Fruit fly (Drosophila melanogaster) whole organism, pupa: ENCODE measurements around the gene mfas.

Experiments
- CG10348 ChIP-seq: fragments of 200-800 bp; sonication (Bioruptor generic); IDR thresholded peaks from 2 replicates; pipeline ENCODE4 v1.3.6; 2022; ENCODE audit warnings: missing biosample characterization, missing genetic modification characterization
- CG12605 ChIP-seq: fragments of 200-800 bp; sonication (Bioruptor generic); IDR thresholded peaks from 2 replicates; pipeline ENCODE4 v1.3.6; 2022; ENCODE audit warnings: missing biosample characterization, missing genetic modification characterization
- CG13204 ChIP-seq: fragments of 200-800 bp; sonication (Bioruptor generic); optimal IDR thresholded peaks from 2 replicates; lab custom pipeline; 2018; ENCODE audit warnings: missing biosample characterization, mild to moderate bottlenecking, missing genetic modification characterization, moderate library complexity
- CG14655 ChIP-seq: fragments of 200-800 bp; sonication (Bioruptor generic); optimal IDR thresholded peaks from 3 replicates; lab custom pipeline; 2017; ENCODE audit warnings: mild to moderate bottlenecking, missing biosample characterization, missing genetic modification reagents, missing genetic modification characterization
- CG15710 ChIP-seq: fragments of 200-800 bp; sonication (Bioruptor generic); optimal IDR thresholded peaks from 2 replicates; lab custom pipeline; 2018; ENCODE audit warnings: missing biosample characterization, mild to moderate bottlenecking, missing genetic modification characterization, moderate library complexity
- CG17806 ChIP-seq: fragments of 200-800 bp; sonication (Bioruptor generic); optimal IDR thresholded peaks from 2 replicates; lab custom pipeline; 2018; ENCODE audit warnings: missing biosample characterization, mild to moderate bottlenecking, missing genetic modification characterization, moderate library complexity
- CG32121 ChIP-seq: fragments of 200-800 bp; sonication (Bioruptor generic); IDR thresholded peaks from 2 replicates; pipeline ENCODE4 v1.3.6; 2022; ENCODE audit warnings: missing biosample characterization, missing genetic modification characterization
- CG34367 ChIP-seq: fragments of 200-800 bp; sonication (Bioruptor generic); optimal IDR thresholded peaks from 2 replicates; lab custom pipeline; 2018; ENCODE audit warnings: missing biosample characterization, mild to moderate bottlenecking, missing genetic modification characterization
- CG4496 ChIP-seq: fragments of 200-800 bp; sonication (Bioruptor generic); IDR thresholded peaks from 3 replicates; pipeline ENCODE4 v1.3.6; 2022; ENCODE audit warnings: missing biosample characterization, missing genetic modification characterization
- CG8159 ChIP-seq: fragments of 200-800 bp; sonication (Bioruptor generic); optimal IDR thresholded peaks from 3 replicates; lab custom pipeline; 2018; ENCODE audit warnings: missing biosample characterization, mild to moderate bottlenecking, missing genetic modification characterization, moderate library complexity
- CG8301 ChIP-seq: fragments of 200-800 bp; sonication (Bioruptor generic); optimal IDR thresholded peaks from 2 replicates; lab custom pipeline; 2018; ENCODE audit warnings: missing biosample characterization, mild to moderate bottlenecking, missing genetic modification characterization
- CG9948 ChIP-seq: fragments of 200-800 bp; sonication (Bioruptor generic); optimal IDR thresholded peaks from 2 replicates; lab custom pipeline; 2018; ENCODE audit warnings: missing biosample characterization, mild to moderate bottlenecking, missing genetic modification characterization, moderate library complexity
- D1 ChIP-seq: fragments of 200-800 bp; sonication (Bioruptor generic); optimal IDR thresholded peaks from 2 replicates; lab custom pipeline; 2018; ENCODE audit warnings: missing biosample characterization, mild to moderate bottlenecking, missing genetic modification characterization, moderate library complexity
- EcR ChIP-seq: fragments of 200-800 bp; sonication (Bioruptor generic); optimal IDR thresholded peaks from 3 replicates; lab custom pipeline; 2019; ENCODE audit warnings: missing biosample characterization, missing genetic modification characterization, mild to moderate bottlenecking, moderate library complexity, missing genetic modification reagents
- Ets98B ChIP-seq: fragments of 200-800 bp; sonication (Bioruptor generic); IDR thresholded peaks from 2 replicates; pipeline ENCODE4 v1.3.6; 2022; ENCODE audit warnings: missing biosample characterization, missing genetic modification characterization
- Pif1A ChIP-seq: fragments of 200-800 bp; sonication (Bioruptor generic); optimal IDR thresholded peaks from 3 replicates; lab custom pipeline; 2016; ENCODE audit warnings: missing biosample characterization, missing genetic modification characterization
- Snoo ChIP-seq: fragments of 200-800 bp; sonication (Bioruptor generic); optimal IDR thresholded peaks from 3 replicates; lab custom pipeline; 2017; ENCODE audit warnings: missing biosample characterization, mild to moderate bottlenecking, missing genetic modification characterization, inconsistent platforms
- fd96Ca ChIP-seq: fragments of 200-800 bp; sonication (Bioruptor generic); IDR thresholded peaks from 3 replicates; pipeline ENCODE4 v1.3.6; 2022; ENCODE audit warnings: missing biosample characterization, missing genetic modification characterization
- gl ChIP-seq: fragments of 200-800 bp; sonication (Bioruptor generic); optimal IDR thresholded peaks from 2 replicates; lab custom pipeline; 2018; ENCODE audit warnings: missing biosample characterization, mild to moderate bottlenecking, missing genetic modification characterization
- rn ChIP-seq: fragments of 200-800 bp; sonication (Bioruptor generic); IDR thresholded peaks from 2 replicates; pipeline ENCODE4 v1.3.6; 2022; ENCODE audit warnings: missing biosample characterization, missing genetic modification characterization

Gene mfas

dm6 chr3R:11991538-11992164 is 1.5 kb downstream of the mfas start:
- TF ChIP-seq Pif1A (GFP tag; lab: Kevin White, UChicago), result no peak
- no peak for TF ChIP-seq CG13204 (GFP tag; lab: Kevin White, UChicago)
- TF ChIP-seq rn (GFP tag; lab: Robert Waterston, UW), result no peak
- TF ChIP-seq CG9948, result no peak
- TF ChIP-seq CG4496 (GFP tag; lab: Robert Waterston, UW), result no peak
- no peak for TF ChIP-seq CG34367 (tag; lab: Kevin White, UChicago)
- no peak for TF ChIP-seq CG10348 (GFP tag; lab: Robert Waterston, UW)
- TF ChIP-seq Ets98B (GFP tag; lab: Robert Waterston, UW), result no peak
- no peak for TF ChIP-seq gl (tag; lab: Kevin White, UChicago)
- TF ChIP-seq EcR (GFP tag; lab: Kevin White, UChicago), result no peak
- TF ChIP-seq CG32121 (GFP tag; lab: Robert Waterston, UW), result no peak
- no peak for TF ChIP-seq CG8159 (tag; lab: Kevin White, UChicago)
- TF ChIP-seq CG14655 (GFP tag; lab: Kevin White, UChicago), result no peak
- no peak for TF ChIP-seq CG17806 (tag; lab: Kevin White, UChicago)
- no peak for TF ChIP-seq CG12605 (GFP tag; lab: Robert Waterston, UW)

dm6 chr3R:11989996-11990395 is 3.1 kb downstream of the mfas start:
- TF ChIP-seq CG8301 (tag; lab: Kevin White, UChicago) (no peak), CG13204 (GFP tag; lab: Kevin White, UChicago) (peak; percentile 42)
- TF ChIP-seq, all 21 proteins: peak for 1

dm6 chr3R:11989206-11989605 is 3.9 kb downstream of the mfas start:
- TF ChIP-seq fd96Ca (GFP tag; lab: Robert Waterston, UW), result no peak
- TF ChIP-seq CG13204 (GFP tag; lab: Kevin White, UChicago), result peak; percentile 87

- peak; percentile 79 for TF ChIP-seq EcR (GFP tag; lab: Kevin White, UChicago)
- no peak for TF ChIP-seq CG17806 (tag; lab: Kevin White, UChicago)
- TF ChIP-seq, all 21 proteins: peak for 1
These were observed 8.3 kb downstream of the mfas start for dm6 chr3R:11984862-11985261.

DNA sequence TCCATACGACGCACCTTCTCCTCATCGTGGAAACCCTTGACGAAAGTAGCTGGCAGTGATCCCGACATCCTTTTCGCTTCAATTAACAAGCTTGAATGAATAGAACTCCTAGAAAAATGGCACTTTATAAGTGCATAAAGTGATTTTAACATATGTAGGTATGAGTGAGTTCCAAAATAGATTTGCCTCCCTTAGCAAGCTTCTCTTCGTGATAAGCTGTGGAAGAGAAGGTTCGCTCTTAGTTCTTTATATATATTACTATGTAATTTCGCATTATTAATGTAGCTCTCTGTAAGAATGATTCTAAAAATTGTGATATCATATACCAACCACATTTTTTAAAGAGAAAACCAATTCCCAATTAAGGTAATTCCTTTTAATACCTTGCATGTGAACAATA is 8.7 kb downstream of the mfas start, which contains the start of gene CG3397:
Gene CG3397, minus strand, starts transcription at position 101 of the 400 bp plus-strand sequence.
- TF ChIP-seq CG13204 (GFP tag; lab: Kevin White, UChicago) (no peak), Snoo (tag; lab: Kevin White, UChicago) (no peak), fd96Ca (GFP tag; lab: Robert Waterston, UW) (no peak), CG4496 (GFP tag; lab: Robert Waterston, UW) (no peak), CG14655 (GFP tag; lab: Kevin White, UChicago) (no peak), CG32121 (GFP tag; lab: Robert Waterston, UW) (no peak), CG10348 (GFP tag; lab: Robert Waterston, UW) (no peak), CG15710 (tag; lab: Kevin White, UChicago) (no peak), CG8301 (tag; lab: Kevin White, UChicago) (no peak), CG34367 (tag; lab: Kevin White, UChicago) (no peak), CG9948 (no peak), Ets98B (GFP tag; lab: Robert Waterston, UW) (no peak), rn (GFP tag; lab: Robert Waterston, UW) (no peak), CG8159 (tag; lab: Kevin White, UChicago) (no peak), EcR (GFP tag; lab: Kevin White, UChicago) (no peak)

- TF ChIP-seq CG12605 (GFP tag; lab: Robert Waterston, UW), result no peak
- TF ChIP-seq D1, result peak; percentile 11
These were observed 10.6 kb downstream of the mfas start for dm6 chr3R:11982547-11982946.

DNA sequence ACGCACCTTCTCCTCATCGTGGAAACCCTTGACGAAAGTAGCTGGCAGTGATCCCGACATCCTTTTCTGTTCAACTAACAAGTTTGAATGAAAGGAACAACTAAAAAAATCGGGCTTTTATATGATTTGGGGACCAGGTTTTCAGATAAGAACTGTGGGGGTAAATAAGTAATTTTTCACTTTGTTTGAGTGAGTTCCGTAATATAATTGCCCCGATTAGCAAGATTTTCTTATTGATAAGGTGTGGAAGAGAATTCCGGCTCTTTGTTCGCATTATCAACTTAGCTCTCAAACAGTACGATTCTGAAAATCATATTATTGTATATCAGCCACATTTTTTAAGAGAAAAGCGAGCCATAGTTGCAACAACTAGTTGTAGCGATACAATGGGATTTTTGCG is 11.2 kb downstream of the mfas start, which contains the start of gene CG12224:
Gene CG12224, minus strand, starts transcription at position 101 of the 400 bp plus-strand sequence.
- TF ChIP-seq CG32121 (GFP tag; lab: Robert Waterston, UW) (no peak), Ets98B (GFP tag; lab: Robert Waterston, UW) (no peak), CG13204 (GFP tag; lab: Kevin White, UChicago) (no peak), CG34367 (tag; lab: Kevin White, UChicago) (no peak), EcR (GFP tag; lab: Kevin White, UChicago) (no peak), CG15710 (tag; lab: Kevin White, UChicago) (no peak), CG9948 (no peak), Pif1A (GFP tag; lab: Kevin White, UChicago) (no peak), D1 (no peak)
- TF ChIP-seq, all 21 proteins: peak for 0
